Worm (Caenorhabditis elegans) whole organism, L4 larva: ENCODE data around the gene C25F6.1.

Experiments
- F26F4.8 ChIP-seq: fragments of 200-800 bp; sonication (Bioruptor generic); conservative IDR thresholded peaks from 2 replicates; pipeline ENCODE4 v1.3.6; 2022; ENCODE audit warnings: missing genetic modification characterization, missing compliant biosample characterization
- F37D6.2 ChIP-seq: sonication (generic microtip); optimal IDR thresholded peaks from 2 replicates; lab custom pipeline; 2016; ENCODE audit warnings: mild to moderate bottlenecking, missing genetic modification characterization, missing compliant biosample characterization
- F49E8.2 ChIP-seq: sonication (generic microtip); optimal IDR thresholded peaks from 2 replicates; lab custom pipeline; 2016; ENCODE audit warnings: missing compliant biosample characterization, mild to moderate bottlenecking, missing genetic modification characterization, borderline replicate concordance
- T26A8.4 ChIP-seq: fragments of 200-800 bp; sonication (Bioruptor generic); IDR thresholded peaks from 2 replicates; pipeline ENCODE4 v1.3.6; 2022; ENCODE audit warnings: missing genetic modification characterization, missing compliant biosample characterization
- Y105C5A.15 ChIP-seq: fragments of 200-800 bp; sonication (Bioruptor generic); IDR thresholded peaks from 2 replicates; pipeline ENCODE4 v1.3.6; 2022; ENCODE audit warnings: missing genetic modification characterization, missing compliant biosample characterization
- Y48G9A.11 ChIP-seq: fragments of 200-800 bp; sonication (Bioruptor generic); IDR thresholded peaks from 2 replicates; pipeline ENCODE4 v1.3.6; 2022; ENCODE audit warnings: missing genetic modification reagents, missing genetic modification characterization, missing compliant biosample characterization
- aha-1 ChIP-seq: fragments of 150-350 bp; peaks from one replicate; lab custom pipeline; 2014; ENCODE audit warnings: missing biosample characterization, missing genetic modification characterization
- aly-2 ChIP-seq: sonication (generic microtip); optimal IDR thresholded peaks from 2 replicates; lab custom pipeline; 2018; ENCODE audit warnings: missing biosample characterization, missing genetic modification characterization
- attf-4 ChIP-seq: sonication (generic microtip); optimal IDR thresholded peaks from 3 replicates; lab custom pipeline; 2017; ENCODE audit warnings: missing biosample characterization, missing genetic modification characterization
- ceh-32 ChIP-seq: sonication (generic microtip); optimal IDR thresholded peaks from 2 replicates; lab custom pipeline; 2016; ENCODE audit warnings: mild to moderate bottlenecking, missing genetic modification characterization, missing compliant biosample characterization; ENCODE audit not compliant: poor library complexity
- ceh-44 ChIP-seq: fragments of 200-800 bp; sonication (Bioruptor generic); IDR thresholded peaks from 2 replicates; pipeline ENCODE4 v1.3.6; 2022; ENCODE audit warnings: missing genetic modification reagents, missing genetic modification characterization, missing compliant biosample characterization
- ceh-62 ChIP-seq: sonication (generic microtip); optimal IDR thresholded peaks from 2 replicates; lab custom pipeline; 2017; ENCODE audit warnings: missing biosample characterization, missing genetic modification characterization
- ceh-82 ChIP-seq: sonication (generic microtip); optimal IDR thresholded peaks from 2 replicates; lab custom pipeline; 2017; ENCODE audit warnings: missing biosample characterization, missing genetic modification characterization
- daf-19 ChIP-seq: fragments of 200-800 bp; sonication (Bioruptor generic); conservative IDR thresholded peaks from 2 replicates; pipeline ENCODE4 v1.3.6; 2022; ENCODE audit warnings: missing genetic modification characterization, missing compliant biosample characterization
- dmd-8 ChIP-seq: fragments of 200-800 bp; sonication (Bioruptor generic); IDR thresholded peaks from 2 replicates; pipeline ENCODE4 v1.3.6; 2022; ENCODE audit warnings: missing genetic modification characterization, missing compliant biosample characterization
- dmd-9 ChIP-seq: fragments of 200-800 bp; sonication (Bioruptor generic); IDR thresholded peaks from 2 replicates; pipeline ENCODE4 v1.3.6; 2022; ENCODE audit warnings: missing genetic modification reagents, missing genetic modification characterization, missing compliant biosample characterization
- dve-1 ChIP-seq: sonication (generic microtip); optimal IDR thresholded peaks from 2 replicates; lab custom pipeline; 2017; ENCODE audit warnings: antibody characterized with exemption, mild to moderate bottlenecking, missing genetic modification characterization, missing compliant biosample characterization; ENCODE audit not compliant: insufficient read depth
- fkh-10 ChIP-seq: fragments of 150-350 bp; optimal IDR thresholded peaks from 2 replicates; lab custom pipeline; 2014; ENCODE audit warnings: missing biosample characterization, missing genetic modification reagents, missing genetic modification characterization
- fos-1 ChIP-seq: fragments of 150-350 bp; optimal IDR thresholded peaks from 2 replicates; lab custom pipeline; 2014; ENCODE audit warnings: missing biosample characterization, missing genetic modification characterization
- hlh-30 ChIP-seq: sonication (generic microtip); optimal IDR thresholded peaks from 2 replicates; lab custom pipeline; 2017; ENCODE audit warnings: antibody characterized with exemption, mild to moderate bottlenecking, missing genetic modification characterization, missing compliant biosample characterization; ENCODE audit not compliant: insufficient read depth
- hmg-1.1 ChIP-seq: fragments of 200-800 bp; sonication (Bioruptor generic); IDR thresholded peaks from 2 replicates; pipeline ENCODE4 v1.3.6; 2022; ENCODE audit warnings: missing genetic modification reagents, missing genetic modification characterization, missing compliant biosample characterization
- lim-7 ChIP-seq: fragments of 200-800 bp; sonication (Bioruptor generic); IDR thresholded peaks from 2 replicates; pipeline ENCODE4 v1.3.6; 2022; ENCODE audit warnings: missing genetic modification characterization, missing compliant biosample characterization
- lin-1 ChIP-seq: fragments of 200-800 bp; sonication (Bioruptor generic); IDR thresholded peaks from 2 replicates; pipeline ENCODE4 v1.3.6; 2022; ENCODE audit warnings: missing genetic modification reagents, missing genetic modification characterization, missing compliant biosample characterization
- lin-38 ChIP-seq: fragments of 200-800 bp; sonication (Bioruptor generic); IDR thresholded peaks from 2 replicates; pipeline ENCODE4 v1.3.6; 2022; ENCODE audit warnings: missing genetic modification reagents, missing genetic modification characterization, missing compliant biosample characterization
- lin-39 ChIP-seq: fragments of 150-350 bp; optimal IDR thresholded peaks from 2 replicates; lab custom pipeline; 2014; ENCODE audit warnings: missing biosample characterization, missing genetic modification reagents, missing genetic modification characterization
- lsy-2 ChIP-seq, 2 experiments: fragments of 150-350 bp in 1 of 2; sonication (generic microtip) in 1 of 2; optimal IDR thresholded peaks; 2 replicates each; lab custom pipeline; 2014 to 2017; ENCODE audit warnings: missing biosample characterization in 2 of 2, missing genetic modification characterization in 2 of 2
- madf-9 ChIP-seq: fragments of 200-800 bp; sonication (Bioruptor generic); conservative IDR thresholded peaks from 2 replicates; pipeline ENCODE4 v1.3.6; 2022; ENCODE audit warnings: missing genetic modification reagents, missing genetic modification characterization, missing compliant biosample characterization
- mdt-29 ChIP-seq: fragments of 200-800 bp; sonication (Bioruptor generic); IDR thresholded peaks from 2 replicates; pipeline ENCODE4 v1.3.6; 2022; ENCODE audit warnings: missing genetic modification reagents, missing genetic modification characterization, missing compliant biosample characterization
- mep-1 ChIP-seq: fragments of 150-350 bp; sonication (generic microtip); optimal IDR thresholded peaks from 3 replicates; lab custom pipeline; 2014; ENCODE audit warnings: missing biosample characterization, missing genetic modification characterization
- mxl-3 ChIP-seq: fragments of 200-800 bp; sonication (Bioruptor generic); optimal IDR thresholded peaks from 2 replicates; lab custom pipeline; 2018; ENCODE audit warnings: mild to moderate bottlenecking, missing genetic modification characterization, missing compliant biosample characterization
- nhr-11 ChIP-seq: fragments of 150-350 bp; optimal IDR thresholded peaks from 2 replicates; lab custom pipeline; 2014; ENCODE audit warnings: missing biosample characterization, missing genetic modification characterization
- nhr-111 ChIP-seq: fragments of 200-800 bp; sonication (Bioruptor generic); optimal IDR thresholded peaks from 2 replicates; lab custom pipeline; 2018; ENCODE audit warnings: mild to moderate bottlenecking, missing genetic modification characterization, missing compliant biosample characterization
- nhr-6 ChIP-seq: fragments of 150-350 bp; optimal IDR thresholded peaks from 2 replicates; lab custom pipeline; 2014; ENCODE audit warnings: missing biosample characterization, missing genetic modification characterization
- nhr-76 ChIP-seq: fragments of 150-350 bp; optimal IDR thresholded peaks from 2 replicates; lab custom pipeline; 2014; ENCODE audit warnings: missing biosample characterization, missing genetic modification characterization
- pha-4 ChIP-seq, 2 experiments: fragments of 150-350 bp in 1 of 2; fragments of 200-800 bp in 1 of 2; sonication (Bioruptor generic) in 1 of 2; IDR thresholded peaks in 1 of 2; optimal IDR thresholded peaks in 1 of 2; 2 replicates each; pipeline versions ENCODE4 v1.3.6 to Lab custom; 2014 to 2022; ENCODE audit warnings: missing genetic modification characterization in 2 of 2, missing genetic modification reagents in 2 of 2, missing biosample characterization in 1 of 2, missing compliant biosample characterization in 1 of 2
- set-16 ChIP-seq: fragments of 200-800 bp; sonication (Bioruptor generic); IDR thresholded peaks from 2 replicates; pipeline ENCODE4 v1.3.6; 2022; ENCODE audit warnings: missing genetic modification reagents, missing genetic modification characterization, missing compliant biosample characterization
- skn-1 ChIP-seq: fragments of 150-350 bp; optimal IDR thresholded peaks from 2 replicates; lab custom pipeline; 2014; ENCODE audit warnings: missing biosample characterization, missing genetic modification characterization
- snpc-1.2 ChIP-seq: fragments of 200-800 bp; sonication (Bioruptor generic); IDR thresholded peaks from 2 replicates; pipeline ENCODE4 v1.3.6; 2022; ENCODE audit warnings: missing genetic modification reagents, missing genetic modification characterization, missing compliant biosample characterization
- spr-3 ChIP-seq: fragments of 200-800 bp; sonication (Bioruptor generic); optimal IDR thresholded peaks from 2 replicates; lab custom pipeline; 2018; ENCODE audit warnings: mild to moderate bottlenecking, missing genetic modification characterization, missing compliant biosample characterization
- tra-1 ChIP-seq: fragments of 200-800 bp; sonication (Bioruptor generic); IDR thresholded peaks from 2 replicates; pipeline ENCODE4 v1.3.6; 2022; ENCODE audit warnings: missing genetic modification reagents, missing genetic modification characterization, missing compliant biosample characterization
- zfp-2 ChIP-seq: sonication (generic microtip); optimal IDR thresholded peaks from 2 replicates; lab custom pipeline; 2016; ENCODE audit warnings: mild to moderate bottlenecking, missing genetic modification characterization, missing compliant biosample characterization
- zip-2 ChIP-seq: fragments of 150-350 bp; optimal IDR thresholded peaks from 2 replicates; lab custom pipeline; 2014; ENCODE audit warnings: missing biosample characterization, missing genetic modification characterization
- ztf-11 ChIP-seq: fragments of 150-350 bp; optimal IDR thresholded peaks from 2 replicates; lab custom pipeline; 2014; ENCODE audit warnings: missing biosample characterization, missing genetic modification characterization
- ztf-7 ChIP-seq: fragments of 150-350 bp; optimal IDR thresholded peaks from 2 replicates; lab custom pipeline; 2014; ENCODE audit warnings: missing biosample characterization, missing genetic modification characterization

Gene C25F6.1

DNA sequence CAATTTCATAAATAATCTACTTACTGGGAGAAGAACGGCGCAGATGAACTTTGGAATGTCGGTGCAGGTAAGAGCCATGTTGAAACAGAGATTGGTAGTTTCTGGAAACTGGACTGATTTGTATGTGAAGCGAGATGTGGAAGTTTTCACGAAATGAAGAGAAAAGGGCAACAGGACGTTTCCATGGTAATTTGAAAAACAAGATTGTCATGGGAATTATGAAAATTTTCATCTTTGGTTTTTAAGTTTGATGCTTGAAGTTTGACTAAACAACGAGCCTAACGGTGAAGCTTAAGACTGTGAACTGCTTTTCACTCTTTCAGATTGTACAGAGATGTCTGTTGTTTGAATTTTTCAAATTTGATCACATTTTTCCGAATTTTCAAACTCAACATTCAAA lies 25.9 kb downstream of the C25F6.1 start, which contains the start of gene T23F2.3:
Gene T23F2.3 (minus strand): TSS at position 101 of the 400 bp plus-strand sequence.
- TF ChIP-seq ceh-82 (tag; lab: Kevin White, UChicago) (no peak), ztf-7 (no peak), lsy-2 (tag; optimal IDR thresholded peaks at IDR 0.05; lab: Kevin White, UChicago) (no peak), dmd-8 (no peak), T26A8.4 (GFP tag; lab: Robert Waterston, UW) (no peak), nhr-11 (tag; lab: Kevin White, UChicago) (no peak), hlh-30 (no peak), nhr-76 (no peak), ztf-11 (tag; lab: Kevin White, UChicago) (no peak), tra-1 (no peak), lin-39 (tag; lab: Kevin White, UChicago) (no peak), nhr-111 (GFP tag; lab: Kevin White, UChicago) (no peak), lin-38 (GFP tag; lab: Robert Waterston, UW) (no peak), aha-1 (tag; lab: Kevin White, UChicago) (no peak), zfp-2 (tag; lab: Kevin White, UChicago) (no peak), fos-1 (tag; lab: Kevin White, UChicago) (no peak)

DNA sequence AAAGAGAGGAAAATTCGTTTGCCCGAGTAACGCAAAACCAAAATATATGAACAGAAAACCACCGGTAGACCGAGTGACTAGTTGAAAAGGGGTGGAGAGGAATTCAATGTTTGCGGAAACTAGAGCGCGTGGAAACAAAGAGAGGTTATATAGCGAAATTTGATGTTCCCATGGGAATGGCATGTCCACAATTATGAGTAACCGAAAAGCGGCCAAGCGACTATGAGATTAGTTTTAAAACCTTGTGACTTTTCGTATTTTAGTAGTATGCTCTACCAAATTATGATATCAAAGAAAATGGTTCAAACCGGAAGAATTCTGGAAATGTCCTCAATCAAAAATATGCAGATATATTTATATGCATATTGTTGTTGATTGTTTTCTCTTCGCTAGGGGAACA lies 26.4 kb downstream of the C25F6.1 start:
- TF ChIP-seq madf-9 (GFP tag; lab: Robert Waterston, UW), result no peak
- no peak for TF ChIP-seq mdt-29 (GFP tag; lab: Robert Waterston, UW)
- no peak for TF ChIP-seq pha-4 (GFP tag; IDR thresholded peaks at IDR 0.05; lab: Robert Waterston, UW)
- no peak for TF ChIP-seq pha-4 (tag; optimal IDR thresholded peaks at IDR 0.05; lab: Kevin White, UChicago)
- no peak for TF ChIP-seq ceh-32 (tag; lab: Kevin White, UChicago)
- TF ChIP-seq hmg-1.1, result no peak
- no peak for TF ChIP-seq fkh-10 (GFP tag; lab: Kevin White, UChicago)
- no peak for TF ChIP-seq attf-4
- TF ChIP-seq Y105C5A.15, result no peak
- no peak for TF ChIP-seq spr-3 (GFP tag; lab: Kevin White, UChicago)
- TF ChIP-seq aha-1 (tag; lab: Kevin White, UChicago), result no peak
- no peak for TF ChIP-seq tra-1
- TF ChIP-seq F37D6.2 (tag; lab: Kevin White, UChicago), result no peak
- TF ChIP-seq mxl-3 (GFP tag; lab: Kevin White, UChicago), result no peak
- no peak for TF ChIP-seq dmd-9 (GFP tag; lab: Robert Waterston, UW)
- no peak for TF ChIP-seq Y48G9A.11 (GFP tag; lab: Robert Waterston, UW)
- no peak for TF ChIP-seq skn-1
- no peak for TF ChIP-seq daf-19

DNA sequence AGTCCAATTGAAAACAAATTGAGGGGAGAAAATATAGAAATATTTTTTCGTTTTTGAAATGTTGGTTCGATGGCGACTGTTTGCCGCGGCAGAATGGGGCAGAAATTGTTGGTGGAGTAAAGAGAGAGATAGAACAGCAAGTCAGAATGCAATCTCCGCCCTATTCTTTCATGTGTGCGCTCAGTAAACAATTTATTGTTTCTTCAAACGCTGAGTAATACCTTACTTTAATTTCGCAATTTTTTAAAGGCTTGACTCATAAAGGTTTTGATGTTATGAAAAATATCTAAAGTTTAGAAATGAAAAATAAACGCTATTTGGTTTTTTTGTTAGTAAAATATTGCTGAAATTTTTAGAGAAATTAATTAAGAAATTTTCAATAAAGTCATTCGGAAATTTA lies 28.1 kb downstream of the C25F6.1 start:
- TF ChIP-seq ztf-11 (tag; lab: Kevin White, UChicago) (no peak), F49E8.2 (tag; lab: Kevin White, UChicago) (no peak), dve-1 (tag; lab: Kevin White, UChicago) (peak; percentile 16), nhr-6 (tag; lab: Kevin White, UChicago) (peak; percentile 14), aly-2 (tag; lab: Kevin White, UChicago) (no peak), snpc-1.2 (GFP tag; lab: Robert Waterston, UW) (no peak)

DNA sequence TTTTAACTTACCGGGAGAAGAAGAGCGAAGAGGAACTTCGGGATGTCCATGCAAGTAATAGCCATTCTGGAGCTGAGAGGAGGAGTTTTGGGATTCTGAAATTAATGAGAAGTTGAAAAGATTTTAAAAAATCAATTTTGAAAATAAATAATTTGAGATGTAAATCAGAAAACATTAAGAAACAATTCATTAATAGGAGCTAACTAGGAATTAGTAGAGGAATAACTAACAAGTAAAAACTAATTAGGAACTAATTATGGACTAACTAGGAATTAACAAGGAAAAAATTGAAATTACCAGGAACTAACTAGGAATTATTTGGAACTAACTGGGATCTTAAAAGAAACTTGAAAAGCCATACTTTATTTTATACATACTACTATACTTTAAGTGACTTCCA lies 28.7 kb downstream of the C25F6.1 start, which contains the start of gene T23F2.4:
Gene T23F2.4 (minus strand): TSS at position 101 of the 400 bp plus-strand sequence.
- no peak for TF ChIP-seq F26F4.8 (GFP tag; lab: Robert Waterston, UW)
- TF ChIP-seq set-16 (GFP tag; lab: Robert Waterston, UW), result no peak
- TF ChIP-seq ztf-11 (tag; lab: Kevin White, UChicago), result no peak
- no peak for TF ChIP-seq mep-1
- no peak for TF ChIP-seq ceh-62 (tag; lab: Kevin White, UChicago)
- no peak for TF ChIP-seq lin-38 (GFP tag; lab: Robert Waterston, UW)
- no peak for TF ChIP-seq lim-7
- no peak for TF ChIP-seq nhr-76
- no peak for TF ChIP-seq Y48G9A.11 (GFP tag; lab: Robert Waterston, UW)
- TF ChIP-seq zip-2, result no peak
- TF ChIP-seq Y105C5A.15, result no peak
- TF ChIP-seq lin-1 (GFP tag; lab: Robert Waterston, UW), result no peak
- TF ChIP-seq dve-1 (tag; lab: Kevin White, UChicago), result no peak
- TF ChIP-seq hmg-1.1, result no peak
- no peak for TF ChIP-seq hlh-30
- TF ChIP-seq ceh-44, result no peak
